Worm (Caenorhabditis elegans) whole organism, early embryonic: ENCODE measurements around the gene C34F11.2.

Experiments used
- ceh-13 ChIP-seq: fragments of 200-800 bp; sonication (Bioruptor generic); optimal IDR thresholded peaks from 2 replicates; lab custom pipeline; 2018; ENCODE audit warnings: mild to moderate bottlenecking, missing genetic modification characterization, missing compliant biosample characterization
- flt-1 ChIP-seq: fragments of 200-800 bp; sonication (Bioruptor generic); IDR thresholded peaks from 2 replicates; pipeline ENCODE4 v1.3.6; 2022; ENCODE audit warnings: missing genetic modification characterization, missing compliant biosample characterization
- hmbx-1 ChIP-seq: sonication (generic microtip); optimal IDR thresholded peaks from 2 replicates; lab custom pipeline; 2016; ENCODE audit warnings: mild to moderate bottlenecking, missing genetic modification characterization, missing compliant biosample characterization
- scrt-1 ChIP-seq: fragments of 200-800 bp; sonication (Bioruptor generic); IDR thresholded peaks from 2 replicates; pipeline ENCODE4 v1.3.6; 2022; ENCODE audit warnings: missing genetic modification characterization, missing compliant biosample characterization
- tra-4 ChIP-seq: sonication (generic microtip); optimal IDR thresholded peaks from 2 replicates; lab custom pipeline; 2017; ENCODE audit warnings: missing genetic modification characterization, missing compliant biosample characterization

DNA sequence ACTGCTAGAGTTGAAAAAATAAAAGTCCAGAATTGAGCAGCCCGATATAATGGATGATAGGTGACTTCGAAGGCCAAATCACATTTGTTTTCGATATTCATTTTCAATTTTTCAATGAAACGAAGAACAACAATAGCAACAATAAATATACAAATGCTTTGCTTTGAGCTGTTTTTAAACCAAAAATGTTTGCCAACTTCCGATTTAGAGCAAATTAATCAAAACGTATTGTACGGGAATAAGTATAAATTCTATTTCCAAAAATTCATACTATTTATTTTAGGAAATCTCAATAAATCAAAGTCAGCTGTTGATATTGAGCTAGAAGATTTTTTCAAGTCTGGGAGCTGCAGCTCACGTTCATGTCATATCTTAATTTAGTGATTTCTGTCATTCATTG is 41.1 kb upstream of the C34F11.2 start, which contains the start of gene srb-1:
- no peak for TF ChIP-seq scrt-1 (GFP tag; lab: Robert Waterston, UW)
- no peak for TF ChIP-seq tra-4 (tag; lab: Kevin White, UChicago)
- no peak for TF ChIP-seq flt-1 (GFP tag; lab: Robert Waterston, UW)
- TF ChIP-seq hmbx-1 (tag; lab: Kevin White, UChicago) = no peak
- TF ChIP-seq ceh-13 (GFP tag; lab: Kevin White, UChicago) = no peak
